Worm (Caenorhabditis elegans): Measurements from ENCODE around the gene C54E10.3.

- TF ChIP-seq nhr-76 (tag; optimal IDR thresholded peaks at IDR 0.05) (no peak), unc-62 (GFP tag; optimal IDR thresholded peaks at IDR 0.05) (no peak), lin-13 (GFP tag; optimal IDR thresholded peaks at IDR 0.05) (no peak), skn-1 (tag; optimal IDR thresholded peaks at IDR 0.05) (no peak)
These were observed 48.3 kb downstream of the C54E10.3 start, which contains the start of gene wars-1 for ce11 chrV:18859121-18859520.
